Worm (Caenorhabditis elegans) whole organism, young adult: ENCODE data around the gene let-2.

Experiments used
- F37B4.10 ChIP-seq: fragments of 200-800 bp; sonication (Bioruptor generic); IDR thresholded peaks from 2 replicates; pipeline ENCODE4 v1.3.6; 2022; ENCODE audit warnings: missing genetic modification characterization, missing compliant biosample characterization
- F49E8.2 ChIP-seq: sonication (generic microtip); optimal IDR thresholded peaks from 3 replicates; lab custom pipeline; 2017; ENCODE audit warnings: missing genetic modification characterization, mild to moderate bottlenecking, missing compliant biosample characterization, antibody characterized with exemption, moderate library complexity; ENCODE audit not compliant: insufficient read depth
- ZK185.1 ChIP-seq: sonication (generic microtip); optimal IDR thresholded peaks from 2 replicates; lab custom pipeline; 2016; ENCODE audit warnings: mild to moderate bottlenecking, missing genetic modification characterization, missing compliant biosample characterization; ENCODE audit not compliant: poor library complexity, severe bottlenecking
- akir-1 ChIP-seq: fragments of 200-800 bp; sonication (Bioruptor generic); optimal IDR thresholded peaks from 2 replicates; lab custom pipeline; 2018; ENCODE audit warnings: mild to moderate bottlenecking, missing genetic modification characterization, moderate library complexity, missing compliant biosample characterization
- ama-1 ChIP-seq, 3 experiments: fragments of 150-350 bp in 1 of 3; sonication (generic microtip) in 2 of 3; optimal IDR thresholded peaks; 2 replicates each; lab custom pipeline; 2014 to 2018; ENCODE audit warnings: missing biosample characterization in 2 of 3, missing genetic modification characterization in 2 of 3, missing genetic modification reagents in 2 of 3
- die-1 ChIP-seq: sonication (generic microtip); optimal IDR thresholded peaks from 2 replicates; lab custom pipeline; 2016; ENCODE audit warnings: missing genotype, mild to moderate bottlenecking, missing genetic modification characterization, missing compliant biosample characterization
- hlh-26 ChIP-seq: fragments of 200-800 bp; sonication (Bioruptor generic); conservative IDR thresholded peaks from 2 replicates; pipeline ENCODE4 v1.3.6; 2022; ENCODE audit warnings: missing genetic modification reagents, missing genetic modification characterization, missing compliant biosample characterization
- let-526 ChIP-seq: fragments of 200-800 bp; sonication (Bioruptor generic); IDR thresholded peaks from 2 replicates; pipeline ENCODE4 v1.3.6; 2022; ENCODE audit warnings: missing genetic modification reagents, missing genetic modification characterization, missing compliant biosample characterization
- lsl-1 ChIP-seq: fragments of 200-800 bp; sonication (Bioruptor generic); optimal IDR thresholded peaks from 2 replicates; lab custom pipeline; 2018; ENCODE audit warnings: mild to moderate bottlenecking, missing genetic modification characterization, moderate library complexity, missing compliant biosample characterization
- nhr-179 ChIP-seq: sonication (generic microtip); optimal IDR thresholded peaks from 2 replicates; lab custom pipeline; 2016; ENCODE audit warnings: mild to moderate bottlenecking, missing genetic modification characterization, missing compliant biosample characterization
- sdz-38 ChIP-seq: sonication (generic microtip); optimal IDR thresholded peaks from 2 replicates; lab custom pipeline; 2016; ENCODE audit warnings: missing genotype, missing genetic modification characterization, missing compliant biosample characterization
- sptf-2 ChIP-seq: fragments of 200-800 bp; sonication (Bioruptor generic); optimal IDR thresholded peaks from 2 replicates; lab custom pipeline; 2018; ENCODE audit warnings: mild to moderate bottlenecking, missing genetic modification characterization, missing compliant biosample characterization
- ztf-25 ChIP-seq: fragments of 200-800 bp; sonication (Bioruptor generic); IDR thresholded peaks from 2 replicates; pipeline ENCODE4 v1.3.6; 2022; ENCODE audit warnings: missing genetic modification reagents, missing genetic modification characterization, missing compliant biosample characterization

- TF ChIP-seq let-526 (GFP tag; lab: Robert Waterston, UW) (no peak), F49E8.2 (tag; lab: Kevin White, UChicago) (no peak), ama-1 (optimal IDR thresholded peaks at IDR 0.05; lab: Kevin White, UChicago) (no peak), ama-1 (GFP tag; optimal IDR thresholded peaks at IDR 0.05; lab: Kevin White, UChicago) (no peak), lsl-1 (no peak), ztf-25 (GFP tag; lab: Robert Waterston, UW) (no peak), akir-1 (no peak), ZK185.1 (tag; lab: Kevin White, UChicago) (no peak), nhr-179 (no peak), sptf-2 (GFP tag; lab: Kevin White, UChicago) (no peak), die-1 (tag; lab: Kevin White, UChicago) (no peak), F37B4.10 (GFP tag; lab: Robert Waterston, UW) (no peak), sdz-38 (tag; lab: Kevin White, UChicago) (no peak), hlh-26 (GFP tag; lab: Robert Waterston, UW) (no peak)
These were observed 40.1 kb downstream of the let-2 start for ce11 chrX:16349019-16349418.
